Worm (Caenorhabditis elegans) whole organism, L1 larva: ENCODE data around the gene Y105C5A.8.

Experiments used
- C04F5.9 ChIP-seq: sonication (generic microtip); optimal IDR thresholded peaks from 2 replicates; lab custom pipeline; 2016; ENCODE audit warnings: missing genetic modification characterization, missing compliant biosample characterization
- C34B4.2 ChIP-seq: sonication (generic microtip); optimal IDR thresholded peaks from 2 replicates; lab custom pipeline; 2017; ENCODE audit warnings: mild to moderate bottlenecking, missing genetic modification characterization, missing compliant biosample characterization
- alr-1 ChIP-seq: fragments of 200-800 bp; sonication (Bioruptor generic); optimal IDR thresholded peaks from 2 replicates; lab custom pipeline; 2018; ENCODE audit warnings: borderline replicate concordance, mild to moderate bottlenecking, missing genetic modification characterization, missing compliant biosample characterization
- aly-2 ChIP-seq: fragments of 150-350 bp; optimal IDR thresholded peaks from 2 replicates; lab custom pipeline; 2014; ENCODE audit warnings: missing biosample characterization, missing genetic modification characterization
- blmp-1 ChIP-seq: fragments of 150-350 bp; optimal IDR thresholded peaks from 2 replicates; lab custom pipeline; 2014; ENCODE audit warnings: missing biosample characterization, missing genetic modification characterization
- ceh-63 ChIP-seq: fragments of 200-800 bp; sonication (Bioruptor generic); optimal IDR thresholded peaks from 2 replicates; lab custom pipeline; 2018; ENCODE audit warnings: mild to moderate bottlenecking, missing genetic modification characterization, missing compliant biosample characterization
- ceh-8 ChIP-seq: fragments of 200-800 bp; sonication (Bioruptor generic); optimal IDR thresholded peaks from 2 replicates; lab custom pipeline; 2018; ENCODE audit warnings: mild to moderate bottlenecking, missing genetic modification characterization, moderate library complexity, missing compliant biosample characterization
- ceh-82 ChIP-seq, 3 experiments: fragments of 150-350 bp in 1 of 3; sonication (generic microtip) in 2 of 3; optimal IDR thresholded peaks; 2 replicates each; lab custom pipeline; 2014 to 2017; ENCODE audit warnings: missing biosample characterization in 3 of 3, missing genetic modification characterization in 3 of 3
- dpl-1 ChIP-seq, 3 experiments: fragments of 150-350 bp in 2 of 3; sonication (generic microtip) in 1 of 3; optimal IDR thresholded peaks; 2 replicates each; lab custom pipeline; 2014 to 2017; ENCODE audit warnings: missing biosample characterization in 3 of 3, missing genetic modification characterization in 3 of 3, missing genetic modification reagents in 3 of 3
- dsc-1 ChIP-seq: sonication (generic microtip); optimal IDR thresholded peaks from 2 replicates; lab custom pipeline; 2016; ENCODE audit warnings: mild to moderate bottlenecking, missing genetic modification characterization, missing compliant biosample characterization
- efl-1 ChIP-seq, 4 experiments: fragments of 150-350 bp; optimal IDR thresholded peaks in 3 of 4; peaks in 1 of 4; 1 replicate in 1 of 4; 2 replicates in 3 of 4; lab custom pipeline; 2014; ENCODE audit warnings: missing biosample characterization in 2 of 4, missing genetic modification characterization in 2 of 4, missing genetic modification reagents in 2 of 4
- efl-3 ChIP-seq: fragments of 200-800 bp; sonication (Bioruptor generic); optimal IDR thresholded peaks from 2 replicates; lab custom pipeline; 2018; ENCODE audit warnings: mild to moderate bottlenecking, missing genetic modification characterization, missing compliant biosample characterization
- egl-27 ChIP-seq, 2 experiments: fragments of 150-350 bp in 1 of 2; sonication (generic microtip); optimal IDR thresholded peaks; 3 replicates each; lab custom pipeline; 2017 to 2018; ENCODE audit warnings: missing biosample characterization in 2 of 2, missing genetic modification characterization in 2 of 2, missing genetic modification reagents in 2 of 2
- elt-3 ChIP-seq, 6 experiments: fragments of 150-350 bp in 1 of 6; sonication (generic microtip); optimal IDR thresholded peaks; 2 replicates each; lab custom pipeline; 2017 to 2018; ENCODE audit warnings: missing biosample characterization in 6 of 6, missing genetic modification characterization in 6 of 6, inconsistent platforms in 1 of 6
- fkh-4 ChIP-seq: sonication (generic microtip); optimal IDR thresholded peaks from 2 replicates; lab custom pipeline; 2016; ENCODE audit warnings: missing compliant biosample characterization, missing genetic modification characterization, borderline replicate concordance
- grh-1 ChIP-seq: fragments of 200-800 bp; sonication (Bioruptor generic); IDR thresholded peaks from 2 replicates; pipeline ENCODE4 v1.3.6; 2022; ENCODE audit warnings: missing genetic modification reagents, missing genetic modification characterization, missing compliant biosample characterization
- irx-1 ChIP-seq: sonication (generic microtip); optimal IDR thresholded peaks from 2 replicates; lab custom pipeline; 2016; ENCODE audit warnings: missing genetic modification characterization, missing compliant biosample characterization
- jun-1 ChIP-seq: fragments of 150-350 bp; optimal IDR thresholded peaks from 2 replicates; lab custom pipeline; 2014; ENCODE audit warnings: missing biosample characterization, missing genetic modification reagents, missing genetic modification characterization
- lin-13 ChIP-seq: fragments of 150-350 bp; optimal IDR thresholded peaks from 2 replicates; lab custom pipeline; 2014; ENCODE audit warnings: missing biosample characterization, missing genetic modification reagents, missing genetic modification characterization
- lin-15B ChIP-seq: fragments of 150-350 bp; sonication (generic microtip); optimal IDR thresholded peaks from 3 replicates; lab custom pipeline; 2014; ENCODE audit warnings: missing biosample characterization, missing genetic modification characterization
- lir-3 ChIP-seq: sonication (generic microtip); optimal IDR thresholded peaks from 2 replicates; lab custom pipeline; 2016; ENCODE audit warnings: mild to moderate bottlenecking, missing genetic modification characterization, moderate library complexity, missing compliant biosample characterization; ENCODE audit not compliant: poor library complexity
- lsy-2 ChIP-seq, 2 experiments: fragments of 150-350 bp; optimal IDR thresholded peaks; 2 replicates each; lab custom pipeline; 2014; ENCODE audit warnings: missing biosample characterization in 2 of 2, missing genetic modification characterization in 2 of 2
- mep-1 ChIP-seq: fragments of 150-350 bp; optimal IDR thresholded peaks from 2 replicates; lab custom pipeline; 2014; ENCODE audit warnings: missing biosample characterization, missing genetic modification characterization
- nhr-12 ChIP-seq: sonication (generic microtip); optimal IDR thresholded peaks from 2 replicates; lab custom pipeline; 2017; ENCODE audit warnings: missing biosample characterization, missing genetic modification characterization
- nhr-20 ChIP-seq: sonication (generic microtip); optimal IDR thresholded peaks from 2 replicates; lab custom pipeline; 2016; ENCODE audit warnings: mild to moderate bottlenecking, missing genetic modification characterization, missing compliant biosample characterization
- nhr-77 ChIP-seq: fragments of 150-350 bp; optimal IDR thresholded peaks from 2 replicates; lab custom pipeline; 2014; ENCODE audit warnings: missing biosample characterization, missing genetic modification characterization
- nhr-84 ChIP-seq: sonication (generic microtip); optimal IDR thresholded peaks from 2 replicates; lab custom pipeline; 2017; ENCODE audit warnings: missing biosample characterization, missing genetic modification characterization
- nhr-85 ChIP-seq: sonication (generic microtip); peaks from one replicate; lab custom pipeline; 2016; ENCODE audit warnings: missing genetic modification characterization, inconsistent platforms, missing compliant biosample characterization
- nhr-90 ChIP-seq: sonication (generic microtip); optimal IDR thresholded peaks from 2 replicates; lab custom pipeline; 2016; ENCODE audit warnings: mild to moderate bottlenecking, missing genetic modification characterization, missing compliant biosample characterization; ENCODE audit not compliant: poor library complexity
- pag-3 ChIP-seq: sonication (generic microtip); optimal IDR thresholded peaks from 2 replicates; lab custom pipeline; 2017; ENCODE audit warnings: missing genetic modification characterization, mild to moderate bottlenecking, missing compliant biosample characterization, antibody characterized with exemption, borderline replicate concordance; ENCODE audit not compliant: insufficient read depth
- pqm-1 ChIP-seq: sonication (generic microtip); optimal IDR thresholded peaks from 3 replicates; lab custom pipeline; 2017; ENCODE audit warnings: missing biosample characterization, missing genetic modification characterization
- skn-1 ChIP-seq: fragments of 150-350 bp; optimal IDR thresholded peaks from 2 replicates; lab custom pipeline; 2014; ENCODE audit warnings: missing biosample characterization, missing genetic modification characterization
- sptf-1 ChIP-seq: fragments of 150-350 bp; optimal IDR thresholded peaks from 2 replicates; lab custom pipeline; 2014; ENCODE audit warnings: missing biosample characterization, missing genetic modification characterization
- tlp-1 ChIP-seq: fragments of 150-350 bp; optimal IDR thresholded peaks from 2 replicates; lab custom pipeline; 2014; ENCODE audit warnings: missing biosample characterization, missing genetic modification characterization
- unc-30 ChIP-seq: sonication (generic microtip); optimal IDR thresholded peaks from 2 replicates; lab custom pipeline; 2017; ENCODE audit warnings: missing biosample characterization, missing genetic modification characterization
- xbp-1 ChIP-seq: sonication (generic microtip); optimal IDR thresholded peaks from 2 replicates; lab custom pipeline; 2016; ENCODE audit warnings: missing genetic modification characterization, missing compliant biosample characterization
- zip-4 ChIP-seq: fragments of 200-800 bp; sonication (Bioruptor generic); optimal IDR thresholded peaks from 2 replicates; lab custom pipeline; 2018; ENCODE audit warnings: mild to moderate bottlenecking, missing genetic modification characterization, moderate library complexity, missing compliant biosample characterization
- ztf-4 ChIP-seq: fragments of 150-350 bp; optimal IDR thresholded peaks from 2 replicates; lab custom pipeline; 2014; ENCODE audit warnings: missing biosample characterization, missing genetic modification characterization

The Y105C5A.8 gene

DNA sequence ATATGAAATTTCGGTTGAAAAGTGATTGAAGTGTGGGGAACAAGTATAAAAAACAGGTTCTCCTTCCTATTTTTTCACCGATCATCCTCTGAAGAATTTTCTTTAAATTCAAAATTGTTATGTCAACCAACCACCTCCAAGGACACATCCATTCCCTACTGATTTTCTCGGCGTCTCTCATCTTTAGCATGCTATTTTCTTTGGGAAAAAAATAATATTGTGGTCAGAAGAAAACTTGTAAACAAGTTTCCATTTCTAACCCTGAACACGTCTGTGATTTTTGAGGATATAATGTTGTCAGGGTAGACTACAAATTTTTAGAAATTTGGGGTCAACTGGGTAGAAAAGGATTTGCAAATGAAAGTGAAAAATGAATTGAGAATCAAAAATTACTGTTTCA lies 796 bp upstream of the Y105C5A.8 start:
- peak in 1 of 6 experiments; percentile 36 for TF ChIP-seq elt-3 (tag; optimal IDR thresholded peaks at IDR 0.05; lab: Kevin White, UChicago)
- peak; percentile 34 for TF ChIP-seq blmp-1 (tag; lab: Kevin White, UChicago)
- TF ChIP-seq nhr-77 (tag; lab: Kevin White, UChicago), result no peak
- TF ChIP-seq pag-3 (tag; lab: Kevin White, UChicago), result no peak
- TF ChIP-seq nhr-20, result peak; percentile 50
- TF ChIP-seq nhr-85 (tag; lab: Kevin White, UChicago), result peak; percentile 87
- peak in 1 of 2 experiments; percentile 28 for TF ChIP-seq lsy-2 (tag; optimal IDR thresholded peaks at IDR 0.05; lab: Kevin White, UChicago)
- TF ChIP-seq mep-1 (tag; lab: Kevin White, UChicago), result peak; percentile 13

ce11 chrIV:15613141-15613540 lies 3.7 kb downstream of the Y105C5A.8 start:
- TF ChIP-seq efl-1 (optimal IDR thresholded peaks at IDR 0.05; lab: Kevin White, UChicago) (no peak), efl-1 (GFP tag; optimal IDR thresholded peaks at IDR 0.05 in 1 of 2; lab: Kevin White, UChicago) (no peak), nhr-12 (no peak), dpl-1 (GFP tag; optimal IDR thresholded peaks at IDR 0.05; lab: Kevin White, UChicago) (no peak), C04F5.9 (tag; lab: Kevin White, UChicago) (no peak), fkh-4 (no peak), zip-4 (GFP tag; lab: Kevin White, UChicago) (no peak), lin-15B (no peak), aly-2 (tag; lab: Kevin White, UChicago) (no peak), dsc-1 (tag; lab: Kevin White, UChicago) (no peak), egl-27 (tag; optimal IDR thresholded peaks at IDR 0.05; lab: Kevin White, UChicago) (no peak), jun-1 (tag; lab: Kevin White, UChicago) (no peak), lin-13 (no peak), mep-1 (tag; lab: Kevin White, UChicago) (no peak), elt-3 (tag; optimal IDR thresholded peaks at IDR 0.05; lab: Kevin White, UChicago) (no peak), sptf-1 (tag; lab: Kevin White, UChicago) (no peak)

DNA sequence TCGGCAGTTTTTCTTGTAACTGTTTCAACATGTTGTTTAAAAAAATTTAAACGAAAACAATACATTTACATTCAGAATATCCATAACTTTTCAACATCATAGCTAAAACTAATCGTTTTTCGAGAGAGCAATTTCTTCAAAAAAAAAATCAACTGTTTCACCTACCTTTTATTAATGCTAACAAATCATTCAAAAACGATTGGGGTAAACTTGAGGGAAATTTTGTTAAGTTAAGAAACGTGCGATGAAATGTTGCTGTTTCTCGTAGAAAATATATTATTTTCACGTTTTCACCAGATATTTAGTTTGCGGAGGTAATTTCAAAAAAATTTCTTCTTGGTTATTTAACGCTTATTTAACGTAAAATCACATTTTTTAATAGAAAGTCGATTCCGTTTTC lies 10.5 kb downstream of the Y105C5A.8 start:
- TF ChIP-seq grh-1 (no peak), ztf-4 (tag; lab: Kevin White, UChicago) (no peak), C04F5.9 (tag; lab: Kevin White, UChicago) (no peak), tlp-1 (tag; lab: Kevin White, UChicago) (no peak), skn-1 (tag; lab: Kevin White, UChicago) (no peak), nhr-84 (no peak), ceh-63 (GFP tag; lab: Kevin White, UChicago) (no peak), pqm-1 (tag; lab: Kevin White, UChicago) (no peak), alr-1 (tag; lab: Kevin White, UChicago) (no peak), ceh-8 (no peak), lir-3 (tag; lab: Kevin White, UChicago) (no peak), nhr-90 (no peak), ceh-82 (tag; optimal IDR thresholded peaks at IDR 0.05; lab: Kevin White, UChicago) (no peak), lin-13 (no peak), unc-30 (tag; lab: Kevin White, UChicago) (no peak), xbp-1 (tag; lab: Kevin White, UChicago) (no peak), dsc-1 (tag; lab: Kevin White, UChicago) (no peak), efl-3 (GFP tag; lab: Kevin White, UChicago) (no peak), C34B4.2 (tag; lab: Kevin White, UChicago) (no peak), irx-1 (tag; lab: Kevin White, UChicago) (no peak)
